Fruit fly (Drosophila melanogaster) whole organism, embryonic: ENCODE data around the gene CG15547.

Source experiments
- BEAF-32 ChIP-seq: fragments of 200-800 bp; sonication (Bioruptor generic); optimal IDR thresholded peaks from 3 replicates; lab custom pipeline; 2017; ENCODE audit warnings: missing biosample characterization, missing genetic modification characterization, mild to moderate bottlenecking, moderate library complexity, missing genetic modification reagents
- CG15011 ChIP-seq: fragments of 200-800 bp; sonication (Bioruptor generic); optimal IDR thresholded peaks from 3 replicates; lab custom pipeline; 2018; ENCODE audit warnings: missing biosample characterization, mild to moderate bottlenecking, missing genetic modification characterization
- CG17568 ChIP-seq: fragments of 200-800 bp; sonication (Bioruptor generic); optimal IDR thresholded peaks from 2 replicates; lab custom pipeline; 2018; ENCODE audit warnings: missing biosample characterization, mild to moderate bottlenecking, missing genetic modification characterization, moderate library complexity
- GATAe ChIP-seq: fragments of 200-800 bp; sonication (Bioruptor generic); conservative IDR thresholded peaks from 2 replicates; pipeline ENCODE4 v1.3.6; 2022; ENCODE audit warnings: missing biosample characterization, missing genetic modification characterization
- chn ChIP-seq: fragments of 200-800 bp; sonication (Bioruptor generic); optimal IDR thresholded peaks from 2 replicates; lab custom pipeline; 2016; ENCODE audit warnings: missing biosample characterization, missing genetic modification characterization
- ems ChIP-seq: fragments of 200-800 bp; sonication (Bioruptor generic); optimal IDR thresholded peaks from 3 replicates; lab custom pipeline; 2016; ENCODE audit warnings: missing biosample characterization, missing genetic modification characterization
- prd ChIP-seq, 3 experiments: fragments of >200 bp in 2 of 3; fragments of 200-800 bp in 1 of 3; sonication (Bioruptor generic) in 1 of 3; optimal IDR thresholded peaks in 2 of 3; IDR thresholded peaks in 1 of 3; 2 replicates in 2 of 3; 3 replicates in 1 of 3; pipeline versions ENCODE4 v1.3.6 to Lab custom; 2017 to 2022; ENCODE audit warnings: missing biosample characterization in 1 of 3, missing genetic modification characterization in 1 of 3
- scrt ChIP-seq: fragments of 200-800 bp; sonication (Bioruptor generic); optimal IDR thresholded peaks from 2 replicates; lab custom pipeline; 2018; ENCODE audit warnings: missing biosample characterization, mild to moderate bottlenecking, missing genetic modification characterization, moderate library complexity
- sob ChIP-seq: fragments of 200-800 bp; sonication (Bioruptor generic); IDR thresholded peaks from 2 replicates; pipeline ENCODE4 v1.3.6; 2022; ENCODE audit warnings: missing biosample characterization, missing genetic modification characterization
- zen2 ChIP-seq: fragments of 200-800 bp; sonication (Bioruptor generic); IDR thresholded peaks from 3 replicates; pipeline ENCODE4 v1.3.6; 2022; ENCODE audit warnings: missing biosample characterization, missing genetic modification characterization; ENCODE audit not compliant: partially characterized antibody

DNA sequence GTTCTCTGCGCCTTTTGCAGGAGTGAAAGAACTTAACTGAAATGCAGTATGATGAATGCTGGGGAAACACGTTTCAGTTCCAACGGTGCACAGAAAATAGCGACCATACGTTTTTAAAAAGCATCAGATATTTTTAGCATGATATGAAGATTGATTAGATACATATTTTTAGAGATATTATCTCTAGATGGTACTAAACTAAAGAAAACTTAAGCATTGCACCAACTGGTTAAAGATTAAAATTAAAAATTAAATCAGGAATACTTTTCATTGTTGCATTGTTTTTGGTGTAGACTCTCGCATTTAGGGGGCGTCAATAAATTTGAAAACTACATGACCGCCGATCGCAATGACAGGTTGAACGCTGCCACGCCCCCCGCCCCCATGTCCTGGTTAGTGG lies 39.6 kb downstream of the CG15547 start:
- TF ChIP-seq BEAF-32 (no peak), CG17568 (GFP tag; lab: Kevin White, UChicago) (no peak), chn (GFP tag; lab: Kevin White, UChicago) (no peak), zen2 (GFP tag; lab: Robert Waterston, UW) (no peak), CG15011 (GFP tag; lab: Kevin White, UChicago) (no peak), GATAe (GFP tag; lab: Robert Waterston, UW) (no peak), scrt (GFP tag; lab: Kevin White, UChicago) (no peak), prd (optimal IDR thresholded peaks at IDR 0.05; lab: Kevin White, UChicago) (no peak), prd (GFP tag; IDR thresholded peaks at IDR 0.05; lab: Robert Waterston, UW) (no peak), ems (GFP tag; lab: Kevin White, UChicago) (no peak), sob (GFP tag; lab: Robert Waterston, UW) (no peak)
